Fruit fly (Drosophila melanogaster): ENCODE results near the gene Vti1b.

Gene Vti1b

dm6 chr3R:18412279-18413214, 15.8 kb downstream of the Vti1b start, which contains the start of gene CG31122 (continued):
- peak; percentile 20 for TF ChIP-seq OdsH (GFP tag; optimal IDR thresholded peaks at IDR 0.05)
- peak; percentile 50 for TF ChIP-seq N (GFP tag; optimal IDR thresholded peaks at IDR 0.05)
- no peak for TF ChIP-seq HLH106 (tag; optimal IDR thresholded peaks at IDR 0.05)
- TF ChIP-seq Myc (optimal IDR thresholded peaks at IDR 0.05): no peak

DNA sequence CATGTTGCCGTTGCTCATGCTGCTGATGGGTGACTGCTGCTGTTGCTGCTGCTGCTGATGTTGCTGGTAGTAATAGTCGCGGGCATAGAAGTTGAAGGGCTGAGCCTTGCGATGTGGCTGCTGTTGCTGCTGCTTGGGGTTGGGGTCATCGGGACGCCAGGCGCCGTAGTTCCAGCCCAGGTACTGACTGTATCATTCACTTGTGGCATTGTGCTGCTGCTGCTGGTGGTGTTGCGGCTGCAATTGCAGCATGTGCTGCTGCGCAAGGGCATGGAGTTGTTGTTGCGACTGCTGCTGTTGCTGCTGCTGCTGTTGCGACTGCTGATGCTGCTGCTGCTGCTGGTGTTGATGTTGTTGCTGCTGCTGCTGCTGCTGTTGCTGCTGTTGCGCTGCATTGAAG, 25.7 kb downstream of the Vti1b start:
- TF ChIP-seq Dfd (GFP tag; optimal IDR thresholded peaks at IDR 0.05) (peak; percentile 98), CG32264 (GFP tag; optimal IDR thresholded peaks at IDR 0.05) (no peak)

DNA sequence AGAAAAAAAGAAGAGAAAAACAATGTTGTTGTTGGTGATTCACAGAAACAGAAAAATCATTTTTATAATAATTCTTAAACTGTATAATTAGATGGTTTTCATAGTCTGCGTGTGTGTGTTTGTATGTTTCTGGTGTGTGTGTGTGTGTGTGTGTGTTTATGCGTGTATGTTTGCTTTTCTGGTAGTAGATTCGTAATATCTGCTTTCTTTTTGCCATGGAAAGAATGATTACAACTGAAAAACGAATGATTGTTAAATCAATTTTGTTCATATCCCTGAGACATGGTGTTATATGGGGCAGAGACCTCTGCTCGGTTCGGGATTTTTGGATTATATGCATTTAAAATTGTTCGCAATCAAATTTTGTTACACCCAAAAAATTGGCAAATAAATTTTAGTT, 26.6 kb downstream of the Vti1b start:
- TF ChIP-seq CG9705 (GFP tag; optimal IDR thresholded peaks at IDR 0.05): no peak
- no peak for TF ChIP-seq jim (GFP tag; optimal IDR thresholded peaks at IDR 0.05)
- TF ChIP-seq ey (GFP tag; optimal IDR thresholded peaks at IDR 0.05): no peak
- TF ChIP-seq Sp1 (GFP tag; optimal IDR thresholded peaks at IDR 0.05): no peak
- TF ChIP-seq Dfd (GFP tag; optimal IDR thresholded peaks at IDR 0.05): peak; percentile 60
- no peak for TF ChIP-seq woc (GFP tag; optimal IDR thresholded peaks at IDR 0.05)
- no peak for TF ChIP-seq Hnf4 (GFP tag; optimal IDR thresholded peaks at IDR 0.05)

dm6 chr3R:18432905-18433304, 36.1 kb downstream of the Vti1b start:
- no peak for TF ChIP-seq woc (GFP tag; optimal IDR thresholded peaks at IDR 0.05)
- no peak for TF ChIP-seq Vsx2 (GFP tag; optimal IDR thresholded peaks at IDR 0.05; ENCODE audit: partially characterized antibody)
- no peak for TF ChIP-seq Rel (GFP tag; optimal IDR thresholded peaks at IDR 0.05)
- no peak for TF ChIP-seq Rel (tag; optimal IDR thresholded peaks at IDR 0.05)
- TF ChIP-seq Dif (GFP tag; optimal IDR thresholded peaks at IDR 0.05; ENCODE audit: partially characterized antibody): no peak
- no peak for TF ChIP-seq GATAd (GFP tag; optimal IDR thresholded peaks at IDR 0.05)
- no peak for TF ChIP-seq Mio (GFP tag; optimal IDR thresholded peaks at IDR 0.05)
- no peak for TF ChIP-seq fru (GFP tag; optimal IDR thresholded peaks at IDR 0.05)

dm6 chr3R:18436550-18437362, 40.0 kb downstream of the Vti1b start:
- TF ChIP-seq Dif (GFP tag; optimal IDR thresholded peaks at IDR 0.05; ENCODE audit: partially characterized antibody) (no peak), sv (GFP tag; optimal IDR thresholded peaks at IDR 0.05) (peak; percentile 2), Sp1 (GFP tag; optimal IDR thresholded peaks at IDR 0.05) (peak; percentile 23), pan (optimal IDR thresholded peaks at IDR 0.05) (no peak), jim (GFP tag; optimal IDR thresholded peaks at IDR 0.05) (no peak), CrebA (GFP tag; optimal IDR thresholded peaks at IDR 0.05; ENCODE audit: borderline replicate concordance) (no peak), Jra (GFP tag; optimal IDR thresholded peaks at IDR 0.05) (no peak), lola (GFP tag; optimal IDR thresholded peaks at IDR 0.05) (peak; percentile 8), Dfd (GFP tag; optimal IDR thresholded peaks at IDR 0.05) (no peak), Vsx2 (GFP tag; optimal IDR thresholded peaks at IDR 0.05; ENCODE audit: partially characterized antibody) (no peak), fru (GFP tag; optimal IDR thresholded peaks at IDR 0.05) (peak; percentile 81), tai (GFP tag; optimal IDR thresholded peaks at IDR 0.05) (peak; percentile 48), h (GFP tag; optimal IDR thresholded peaks at IDR 0.05) (peak; percentile 85), dmrt93B (GFP tag; optimal IDR thresholded peaks at IDR 0.05) (peak; percentile 40), Mio (GFP tag; optimal IDR thresholded peaks at IDR 0.05) (peak; percentile 10), CG9705 (GFP tag; optimal IDR thresholded peaks at IDR 0.05) (no peak), br (GFP tag; optimal IDR thresholded peaks at IDR 0.05) (peak; percentile 76), psq (GFP tag; optimal IDR thresholded peaks at IDR 0.05) (peak; percentile 64), ey (GFP tag; optimal IDR thresholded peaks at IDR 0.05) (peak; percentile 83), brk (GFP tag; optimal IDR thresholded peaks at IDR 0.05) (peak; percentile 58), Hr83 (GFP tag; optimal IDR thresholded peaks at IDR 0.05; ENCODE audit: poor library complexity, severe bottlenecking) (no peak), dl (GFP tag; optimal IDR thresholded peaks at IDR 0.05; ENCODE audit: insufficient read depth in 1 of 2, partially characterized antibody in 2 of 2) (no peak), Rel (GFP tag; optimal IDR thresholded peaks at IDR 0.05) (peak; percentile 4), Rel (tag; optimal IDR thresholded peaks at IDR 0.05) (peak; percentile 53), Myc (optimal IDR thresholded peaks at IDR 0.05) (no peak), Hnf4 (GFP tag; optimal IDR thresholded peaks at IDR 0.05) (peak; percentile 89), Hr78 (GFP tag; optimal IDR thresholded peaks at IDR 0.05) (no peak), usp (GFP tag; optimal IDR thresholded peaks at IDR 0.05) (no peak), OdsH (GFP tag; optimal IDR thresholded peaks at IDR 0.05) (peak; percentile 78), woc (GFP tag; optimal IDR thresholded peaks at IDR 0.05) (peak; percentile 54), sage (GFP tag; optimal IDR thresholded peaks at IDR 0.05) (peak; percentile 55), dsf (GFP tag; optimal IDR thresholded peaks at IDR 0.05; ENCODE audit: borderline replicate concordance) (no peak), Abd-B (GFP tag; optimal IDR thresholded peaks at IDR 0.05) (no peak)
